Fruit fly (Drosophila melanogaster): ENCODE results near the gene CG15743.

DNA sequence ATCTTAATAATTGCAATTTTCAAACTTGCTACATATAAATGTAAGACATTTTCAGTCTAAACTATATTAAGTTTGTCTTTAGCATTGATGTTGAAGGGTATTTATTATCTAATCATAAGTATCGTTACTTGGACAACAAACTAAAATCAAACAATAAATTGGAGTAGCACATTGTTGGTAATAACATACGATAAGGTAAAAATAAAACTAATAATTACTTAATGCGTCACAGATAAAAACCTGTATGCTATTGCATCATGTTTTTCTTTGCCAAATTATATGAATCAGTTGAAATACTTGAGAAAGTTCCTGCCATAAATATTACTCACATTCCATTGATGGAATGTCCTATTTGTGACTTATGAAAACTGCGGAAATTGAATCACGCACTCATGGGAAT lies 44.7 kb upstream of the CG15743 start:
- TF ChIP-seq Oli (tag; optimal IDR thresholded peaks at IDR 0.05): no peak
- TF ChIP-seq Sox102F (GFP tag; optimal IDR thresholded peaks at IDR 0.05): no peak
- no peak for TF ChIP-seq Neu2 (GFP tag; optimal IDR thresholded peaks at IDR 0.05; ENCODE audit: borderline replicate concordance)

All from whole organism, embryonic.